Fruit fly (Drosophila melanogaster) whole organism, embryonic: ENCODE measurements around the gene bab2.

Experiments
- Bdp1 ChIP-seq: fragments of 200-800 bp; sonication (Bioruptor generic); optimal IDR thresholded peaks from 3 replicates; lab custom pipeline; 2016; ENCODE audit warnings: missing biosample characterization, missing genetic modification characterization
- Blimp-1 ChIP-seq: fragments of 200-800 bp; sonication (Bioruptor generic); optimal IDR thresholded peaks from 3 replicates; lab custom pipeline; 2018; ENCODE audit warnings: missing biosample characterization, missing genetic modification characterization, mild to moderate bottlenecking, moderate library complexity, missing genetic modification reagents
- CG13775 ChIP-seq: fragments of 200-800 bp; sonication (Bioruptor generic); optimal IDR thresholded peaks from 3 replicates; lab custom pipeline; 2017; ENCODE audit warnings: missing biosample characterization, mild to moderate bottlenecking, missing genetic modification characterization
- CG15269 ChIP-seq: fragments of 200-800 bp; sonication (Bioruptor generic); optimal IDR thresholded peaks from 2 replicates; lab custom pipeline; 2018; ENCODE audit warnings: missing biosample characterization, mild to moderate bottlenecking, missing genetic modification characterization, moderate library complexity
- CG1602 ChIP-seq: fragments of 200-800 bp; sonication (Bioruptor generic); optimal IDR thresholded peaks from 3 replicates; lab custom pipeline; 2016; ENCODE audit warnings: missing biosample characterization, missing genetic modification characterization
- CG17912 ChIP-seq: fragments of 200-800 bp; sonication (Bioruptor generic); optimal IDR thresholded peaks from 2 replicates; lab custom pipeline; 2018; ENCODE audit warnings: missing biosample characterization, mild to moderate bottlenecking, missing genetic modification characterization
- CG18764 ChIP-seq: fragments of 200-800 bp; sonication (Bioruptor generic); optimal IDR thresholded peaks from 3 replicates; lab custom pipeline; 2016; ENCODE audit warnings: missing biosample characterization, missing genetic modification characterization
- CG2129 ChIP-seq: fragments of 200-800 bp; sonication (Bioruptor generic); IDR thresholded peaks from 2 replicates; pipeline ENCODE4 v1.3.6; 2022; ENCODE audit warnings: missing biosample characterization, missing genetic modification characterization; ENCODE audit not compliant: partially characterized antibody
- CG2199 ChIP-seq: fragments of 200-800 bp; sonication (Bioruptor generic); IDR thresholded peaks from 3 replicates; pipeline ENCODE4 v1.3.6; 2022; ENCODE audit warnings: missing biosample characterization, missing genetic modification characterization
- CG3163 ChIP-seq: fragments of 200-800 bp; sonication (Bioruptor generic); optimal IDR thresholded peaks from 3 replicates; lab custom pipeline; 2016; ENCODE audit warnings: missing biosample characterization, missing genetic modification characterization
- CG34422 ChIP-seq: fragments of 200-800 bp; sonication (Bioruptor generic); IDR thresholded peaks from 3 replicates; pipeline ENCODE4 v1.3.6; 2022; ENCODE audit warnings: missing biosample characterization, missing genetic modification characterization
- CG3726 ChIP-seq: fragments of 200-800 bp; sonication (Bioruptor generic); IDR thresholded peaks from 3 replicates; pipeline ENCODE4, ENCODE4 v1.3.6; 2022; ENCODE audit warnings: missing biosample characterization, missing genetic modification characterization
- CG4328 ChIP-seq: fragments of 200-800 bp; sonication (Bioruptor generic); optimal IDR thresholded peaks from 3 replicates; lab custom pipeline; 2017; ENCODE audit warnings: missing biosample characterization, missing genetic modification reagents, missing genetic modification characterization
- CG4424 ChIP-seq: fragments of 200-800 bp; sonication (Bioruptor generic); optimal IDR thresholded peaks from 3 replicates; lab custom pipeline; 2016; ENCODE audit warnings: missing biosample characterization, missing genetic modification characterization
- CG4617 ChIP-seq: fragments of 200-800 bp; sonication (Bioruptor generic); optimal IDR thresholded peaks from 3 replicates; lab custom pipeline; 2016; ENCODE audit warnings: missing biosample characterization, missing genetic modification characterization, borderline replicate concordance
- CG4730 ChIP-seq: fragments of 200-800 bp; sonication (Bioruptor generic); IDR thresholded peaks from 2 replicates; pipeline ENCODE4 v1.3.6; 2022; ENCODE audit warnings: missing biosample characterization, missing genetic modification characterization
- CG8089 ChIP-seq: fragments of 200-800 bp; sonication (Bioruptor generic); optimal IDR thresholded peaks from 3 replicates; lab custom pipeline; 2016; ENCODE audit warnings: missing biosample characterization, missing genetic modification characterization
- CG9727 ChIP-seq: fragments of 200-800 bp; sonication (Bioruptor generic); optimal IDR thresholded peaks from 3 replicates; lab custom pipeline; 2017; ENCODE audit warnings: missing biosample characterization, mild to moderate bottlenecking, missing genetic modification characterization
- CG9817 ChIP-seq: fragments of 200-800 bp; sonication (Bioruptor generic); optimal IDR thresholded peaks from 2 replicates; lab custom pipeline; 2018; ENCODE audit warnings: missing biosample characterization, mild to moderate bottlenecking, missing genetic modification characterization, moderate library complexity
- CoRest ChIP-seq: fragments of 200-800 bp; sonication (Bioruptor generic); optimal IDR thresholded peaks from 3 replicates; lab custom pipeline; 2018; ENCODE audit warnings: missing biosample characterization, mild to moderate bottlenecking, missing genetic modification characterization, moderate library complexity
- CrebB ChIP-seq: fragments of 200-800 bp; sonication (Bioruptor generic); optimal IDR thresholded peaks from 3 replicates; lab custom pipeline; 2018; ENCODE audit warnings: missing biosample characterization, mild to moderate bottlenecking, missing genetic modification characterization
- E2f2 ChIP-seq: fragments of 200-800 bp; sonication (Bioruptor generic); IDR thresholded peaks from 2 replicates; pipeline ENCODE4 v1.3.6; 2022; ENCODE audit warnings: missing biosample characterization, missing genetic modification characterization
- Ets97D ChIP-seq: fragments of 200-800 bp; sonication (Bioruptor generic); optimal IDR thresholded peaks from 3 replicates; lab custom pipeline; 2016; ENCODE audit warnings: missing biosample characterization, missing genetic modification characterization
- Hey ChIP-seq: fragments of 200-800 bp; sonication (Bioruptor generic); optimal IDR thresholded peaks from 3 replicates; lab custom pipeline; 2018; ENCODE audit warnings: missing biosample characterization, mild to moderate bottlenecking, missing genetic modification characterization
- Hr51 ChIP-seq, 2 experiments: fragments of 200-800 bp; sonication (Bioruptor generic); optimal IDR thresholded peaks; 2 replicates in 1 of 2; 3 replicates in 1 of 2; lab custom pipeline; 2016 to 2018; ENCODE audit warnings: missing biosample characterization in 2 of 2, missing genetic modification characterization in 2 of 2, mild to moderate bottlenecking in 1 of 2, moderate library complexity in 1 of 2
- Scr ChIP-seq: fragments of 200-800 bp; sonication (Bioruptor generic); IDR thresholded peaks from 2 replicates; pipeline ENCODE4 v1.3.6; 2022; ENCODE audit warnings: missing biosample characterization, missing genetic modification characterization; ENCODE audit not compliant: partially characterized antibody
- Spps ChIP-seq: fragments of 200-800 bp; sonication (Bioruptor generic); optimal IDR thresholded peaks from 2 replicates; lab custom pipeline; 2018; ENCODE audit warnings: missing biosample characterization, mild to moderate bottlenecking, missing genetic modification characterization
- Sry-δ ChIP-seq: fragments of 200-800 bp; sonication (Bioruptor generic); optimal IDR thresholded peaks from 2 replicates; lab custom pipeline; 2016; ENCODE audit warnings: missing biosample characterization, missing genetic modification characterization
- Usf ChIP-seq: fragments of 200-800 bp; sonication (Bioruptor generic); optimal IDR thresholded peaks from 2 replicates; lab custom pipeline; 2017; ENCODE audit warnings: missing genotype, missing biosample characterization, missing genetic modification characterization
- amos ChIP-seq: fragments of 200-800 bp; sonication (Bioruptor generic); IDR thresholded peaks from 2 replicates; pipeline ENCODE4 v1.3.6; 2022; ENCODE audit warnings: missing biosample characterization, missing genetic modification characterization; ENCODE audit not compliant: partially characterized antibody
- bcd ChIP-seq: fragments of 200-800 bp; sonication (Bioruptor generic); optimal IDR thresholded peaks from 2 replicates; lab custom pipeline; 2017; ENCODE audit warnings: missing biosample characterization, mild to moderate bottlenecking, missing genetic modification characterization
- caup ChIP-seq: fragments of 200-800 bp; sonication (Bioruptor generic); optimal IDR thresholded peaks from 3 replicates; lab custom pipeline; 2017; ENCODE audit warnings: missing biosample characterization, mild to moderate bottlenecking, missing genetic modification characterization, moderate library complexity; ENCODE audit not compliant: severe bottlenecking
- crc ChIP-seq: fragments of 200-800 bp; sonication (Bioruptor generic); optimal IDR thresholded peaks from 2 replicates; lab custom pipeline; 2016; ENCODE audit warnings: missing biosample characterization, missing genetic modification characterization
- crol ChIP-seq: fragments of 200-800 bp; sonication (Bioruptor generic); IDR thresholded peaks from 2 replicates; pipeline ENCODE4 v1.3.6; 2022; ENCODE audit warnings: missing biosample characterization, missing genetic modification characterization
- da ChIP-seq: fragments of 200-800 bp; sonication (Bioruptor generic); optimal IDR thresholded peaks from 2 replicates; lab custom pipeline; 2016; ENCODE audit warnings: missing biosample characterization, missing genetic modification characterization
- dmrt11E ChIP-seq: fragments of 200-800 bp; sonication (Bioruptor generic); optimal IDR thresholded peaks from 3 replicates; lab custom pipeline; 2018; ENCODE audit warnings: missing biosample characterization, mild to moderate bottlenecking, missing genetic modification characterization, moderate library complexity
- dpn ChIP-seq, 2 experiments: fragments of 200-800 bp; sonication (Bioruptor generic); optimal IDR thresholded peaks; 3 replicates each; lab custom pipeline; 2016; ENCODE audit warnings: missing biosample characterization in 2 of 2, missing genetic modification characterization in 2 of 2
- ewg ChIP-seq: fragments of 200-800 bp; sonication (Bioruptor generic); optimal IDR thresholded peaks from 3 replicates; lab custom pipeline; 2017; ENCODE audit warnings: mild to moderate bottlenecking, missing biosample characterization, missing genetic modification reagents, missing genetic modification characterization
- fd3F ChIP-seq: fragments of 200-800 bp; sonication (Bioruptor generic); optimal IDR thresholded peaks from 2 replicates; lab custom pipeline; 2018; ENCODE audit warnings: missing biosample characterization, mild to moderate bottlenecking, missing genetic modification characterization, moderate library complexity
- insv ChIP-seq, 2 experiments: fragments of 200-800 bp; sonication (Bioruptor generic); optimal IDR thresholded peaks; 3 replicates each; lab custom pipeline; 2016 to 2018; ENCODE audit warnings: missing biosample characterization in 2 of 2, missing genetic modification characterization in 2 of 2
- klu ChIP-seq: fragments of 200-800 bp; sonication (Bioruptor generic); IDR thresholded peaks from 2 replicates; pipeline ENCODE4 v1.3.6; 2022; ENCODE audit warnings: missing biosample characterization, missing genetic modification characterization
- lov ChIP-seq, 2 experiments: fragments of 200-800 bp in 1 of 2; fragments of >200 bp in 1 of 2; sonication (Bioruptor generic) in 1 of 2; IDR thresholded peaks in 1 of 2; optimal IDR thresholded peaks in 1 of 2; 2 replicates in 1 of 2; 3 replicates in 1 of 2; pipeline versions ENCODE4 v1.3.6 to Lab custom; 2017 to 2022; ENCODE audit warnings: missing biosample characterization in 1 of 2, missing genetic modification characterization in 1 of 2
- nerfin-2 ChIP-seq: fragments of 200-800 bp; sonication (Bioruptor generic); IDR thresholded peaks from 2 replicates; pipeline ENCODE4 v1.3.6; 2022; ENCODE audit warnings: missing biosample characterization, missing genetic modification characterization; ENCODE audit not compliant: partially characterized antibody
- sens ChIP-seq: fragments of 200-800 bp; sonication (Bioruptor generic); peaks from one replicate; lab custom pipeline; 2016; ENCODE audit warnings: missing biosample characterization, missing genetic modification characterization
- slou ChIP-seq: fragments of 200-800 bp; sonication (Bioruptor generic); optimal IDR thresholded peaks from 3 replicates; lab custom pipeline; 2016; ENCODE audit warnings: missing biosample characterization, missing genetic modification characterization
- sug ChIP-seq: fragments of 200-800 bp; optimal IDR thresholded peaks from 2 replicates; lab custom pipeline; 2019; ENCODE audit warnings: missing biosample characterization, mild to moderate bottlenecking, missing genetic modification characterization, moderate library complexity
- tgo ChIP-seq: fragments of 200-800 bp; sonication (Bioruptor generic); IDR thresholded peaks from 3 replicates; pipeline ENCODE4 v1.3.6; 2022; ENCODE audit warnings: missing biosample characterization, missing genetic modification characterization
- z ChIP-seq: fragments of 200-800 bp; sonication (Bioruptor generic); IDR thresholded peaks from 3 replicates; pipeline ENCODE4 v1.3.6; 2022; ENCODE audit warnings: missing biosample characterization, missing genetic modification characterization

The bab2 gene

dm6 chr3L:1166945-1167913 is 9.8 kb downstream of the bab2 start (continued):
- TF ChIP-seq bcd (GFP tag; lab: Kevin White, UChicago) (no peak), Sry-δ (GFP tag; lab: Kevin White, UChicago) (no peak), Usf (GFP tag; lab: Kevin White, UChicago) (no peak), fd3F (no peak), CG8089 (GFP tag; lab: Kevin White, UChicago) (no peak), CG18764 (no peak), tgo (no peak; the same call in 2 of the 3 replicates), CG4617 (GFP tag; lab: Kevin White, UChicago) (no peak), Blimp-1 (GFP tag; lab: Kevin White, UChicago) (peak; percentile 48), CG13775 (no peak), dmrt11E (tag; lab: Kevin White, UChicago) (peak; percentile 64), da (no peak), Scr (no peak), CoRest (no peak), CG17912 (no peak), z (GFP tag; lab: Robert Waterston, UW) (peak; percentile 70; the same call in 2 of the 3 replicates), CG4424 (GFP tag; lab: Kevin White, UChicago) (no peak), crc (GFP tag; lab: Kevin White, UChicago) (peak; percentile 31), Bdp1 (GFP tag; lab: Kevin White, UChicago) (no peak), CG4730 (GFP tag; lab: Robert Waterston, UW) (no peak), CG3163 (GFP tag; lab: Kevin White, UChicago) (no peak), CG34422 (GFP tag; lab: Robert Waterston, UW) (no peak), CG1602 (GFP tag; lab: Kevin White, UChicago) (peak; percentile 6), slou (GFP tag; lab: Kevin White, UChicago) (no peak), nerfin-2 (GFP tag; lab: Robert Waterston, UW) (no peak), sens (GFP tag; lab: Kevin White, UChicago) (peak; percentile 96), Hr51 (GFP tag; optimal IDR thresholded peaks at IDR 0.05; lab: Kevin White, UChicago) (no peak), lov (optimal IDR thresholded peaks at IDR 0.05; lab: Kevin White, UChicago) (no peak), lov (GFP tag; IDR thresholded peaks at IDR 0.05; lab: Robert Waterston, UW) (no peak), CG4328 (no peak), crol (GFP tag; lab: Robert Waterston, UW) (peak; percentile 84), E2f2 (GFP tag; lab: Robert Waterston, UW) (no peak), dpn (GFP tag; optimal IDR thresholded peaks at IDR 0.05; lab: Kevin White, UChicago) (peak in 1 of 2 experiments; percentile 35), Spps (tag; lab: Kevin White, UChicago) (peak; percentile 17), CrebB (tag; lab: Kevin White, UChicago) (no peak), CG15269 (tag; lab: Kevin White, UChicago) (no peak), caup (no peak), Ets97D (GFP tag; lab: Kevin White, UChicago) (no peak), CG9817 (tag; lab: Kevin White, UChicago) (no peak), CG2129 (no peak), Hey (no peak), ewg (GFP tag; lab: Kevin White, UChicago) (no peak), insv (GFP tag; optimal IDR thresholded peaks at IDR 0.05; lab: Kevin White, UChicago) (no peak), CG9727 (GFP tag; lab: Kevin White, UChicago) (no peak), klu (GFP tag; lab: Robert Waterston, UW) (no peak), CG3726 (GFP tag; lab: Robert Waterston, UW) (no peak), CG2199 (GFP tag; lab: Robert Waterston, UW) (peak; percentile 14; the same call in 1 of the 3 replicates), amos (GFP tag; lab: Robert Waterston, UW) (no peak), sug (tag; lab: Kevin White, UChicago) (no peak)
